Fruit fly (Drosophila melanogaster) whole organism: ENCODE data around the gene Tis11.

ENCODE experiments used
- CG8478 ChIP-seq: fragments of >200 bp; optimal IDR thresholded peaks from 2 replicates; lab custom pipeline; 2018; ENCODE audit warnings: inconsistent platforms
- psq ChIP-seq: fragments of >200 bp; optimal IDR thresholded peaks from 2 replicates; lab custom pipeline; 2017

DNA sequence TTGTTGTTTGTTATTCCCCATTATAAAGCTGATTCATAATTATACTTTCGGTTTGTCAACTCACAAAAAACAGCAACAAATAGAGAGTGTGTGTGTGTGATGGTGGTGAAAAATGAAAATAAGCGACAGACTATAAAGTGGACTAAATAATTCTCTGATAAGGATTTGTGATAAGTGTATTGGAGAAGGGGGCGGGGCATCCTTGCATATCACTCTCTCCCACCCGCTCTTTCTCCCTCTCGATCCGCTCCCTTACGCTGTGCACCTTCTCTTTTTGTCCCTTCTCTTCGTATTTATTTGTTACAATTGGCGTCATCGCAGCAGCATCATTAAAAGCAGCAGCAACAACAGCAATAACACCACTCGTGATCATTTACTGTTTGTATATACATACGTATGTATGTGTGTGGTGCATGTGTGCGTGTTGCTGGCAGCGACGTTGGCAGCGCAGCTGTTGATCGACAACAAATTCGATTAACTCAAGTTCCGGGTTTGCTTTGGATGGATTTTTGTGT lies 2.3 kb downstream of the Tis11 start:
- TF ChIP-seq psq (lab: Kevin White, UChicago): no peak
- TF ChIP-seq CG8478 (lab: Kevin White, UChicago): no peak
